Worm (Caenorhabditis elegans) whole organism, young adult: ENCODE results near the gene C32B5.6.
"Not testable (repeated sequence)": the region's sequence is repeated elsewhere in the genome, so short reads cannot be mapped to it uniquely, and the experiment has no call there.

ENCODE experiments used
- F22D6.2 ChIP-seq: sonication (generic microtip); optimal IDR thresholded peaks from 2 replicates; lab custom pipeline; 2016; ENCODE audit warnings: mild to moderate bottlenecking, missing genetic modification characterization, missing compliant biosample characterization
- F33H1.4 ChIP-seq: fragments of 200-800 bp; sonication (Bioruptor generic); IDR thresholded peaks from 2 replicates; pipeline ENCODE4 v1.3.6; 2022; ENCODE audit warnings: missing genetic modification reagents, missing genetic modification characterization, missing compliant biosample characterization
- F37B4.10 ChIP-seq: fragments of 200-800 bp; sonication (Bioruptor generic); IDR thresholded peaks from 2 replicates; pipeline ENCODE4 v1.3.6; 2022; ENCODE audit warnings: missing genetic modification characterization, missing compliant biosample characterization
- F55B11.4 ChIP-seq: sonication (generic microtip); optimal IDR thresholded peaks from 2 replicates; lab custom pipeline; 2016; ENCODE audit warnings: missing compliant biosample characterization, missing genetic modification characterization, borderline replicate concordance; ENCODE audit not compliant: insufficient read depth
- F57C9.4 ChIP-seq: sonication (generic microtip); optimal IDR thresholded peaks from 2 replicates; lab custom pipeline; 2017; ENCODE audit warnings: mild to moderate bottlenecking, missing genetic modification characterization, missing compliant biosample characterization
- T07F8.4 ChIP-seq: sonication (generic microtip); optimal IDR thresholded peaks from 2 replicates; lab custom pipeline; 2016; ENCODE audit warnings: mild to moderate bottlenecking, missing genetic modification characterization, moderate library complexity, missing compliant biosample characterization
- T26A5.8 ChIP-seq: sonication (generic microtip); optimal IDR thresholded peaks from 2 replicates; lab custom pipeline; 2016; ENCODE audit warnings: missing genetic modification characterization, missing compliant biosample characterization
- Y67H2A.10 ChIP-seq: fragments of 200-800 bp; sonication (Bioruptor generic); conservative IDR thresholded peaks from 2 replicates; pipeline ENCODE4 v1.3.6; 2022; ENCODE audit warnings: missing genetic modification reagents, missing genetic modification characterization, missing compliant biosample characterization
- ZK185.1 ChIP-seq: sonication (generic microtip); optimal IDR thresholded peaks from 2 replicates; lab custom pipeline; 2016; ENCODE audit warnings: mild to moderate bottlenecking, missing genetic modification characterization, missing compliant biosample characterization; ENCODE audit not compliant: poor library complexity, severe bottlenecking
- athp-1 ChIP-seq: sonication (generic microtip); optimal IDR thresholded peaks from 2 replicates; lab custom pipeline; 2017; ENCODE audit warnings: mild to moderate bottlenecking, missing genetic modification characterization, missing compliant biosample characterization
- ceh-79 ChIP-seq: sonication (generic microtip); optimal IDR thresholded peaks from 2 replicates; lab custom pipeline; 2017; ENCODE audit warnings: mild to moderate bottlenecking, missing genetic modification characterization, missing compliant biosample characterization
- ceh-91 ChIP-seq: fragments of 200-800 bp; sonication (Bioruptor generic); IDR thresholded peaks from 2 replicates; pipeline ENCODE4 v1.3.6; 2022; ENCODE audit warnings: missing genetic modification reagents, missing genetic modification characterization, missing compliant biosample characterization
- die-1 ChIP-seq: sonication (generic microtip); optimal IDR thresholded peaks from 2 replicates; lab custom pipeline; 2016; ENCODE audit warnings: missing genotype, mild to moderate bottlenecking, missing genetic modification characterization, missing compliant biosample characterization
- dpl-1 ChIP-seq: fragments of 150-350 bp; optimal IDR thresholded peaks from 2 replicates; lab custom pipeline; 2014; ENCODE audit warnings: missing biosample characterization, missing genetic modification reagents, missing genetic modification characterization
- egrh-3 ChIP-seq: fragments of 200-800 bp; sonication (Bioruptor generic); IDR thresholded peaks from 2 replicates; pipeline ENCODE4 v1.3.6; 2022; ENCODE audit warnings: missing genetic modification reagents, missing genetic modification characterization, missing compliant biosample characterization
- let-526 ChIP-seq: fragments of 200-800 bp; sonication (Bioruptor generic); IDR thresholded peaks from 2 replicates; pipeline ENCODE4 v1.3.6; 2022; ENCODE audit warnings: missing genetic modification reagents, missing genetic modification characterization, missing compliant biosample characterization
- let-607 ChIP-seq, 2 experiments: fragments of 200-800 bp in 1 of 2; sonication (Bioruptor generic) in 1 of 2; sonication (generic microtip) in 1 of 2; optimal IDR thresholded peaks; 2 replicates each; lab custom pipeline; 2016 to 2018; ENCODE audit warnings: mild to moderate bottlenecking in 2 of 2, missing compliant biosample characterization in 2 of 2, missing genetic modification characterization in 2 of 2, moderate library complexity in 2 of 2, missing genotype in 1 of 2
- lsl-1 ChIP-seq: fragments of 200-800 bp; sonication (Bioruptor generic); optimal IDR thresholded peaks from 2 replicates; lab custom pipeline; 2018; ENCODE audit warnings: mild to moderate bottlenecking, missing genetic modification characterization, moderate library complexity, missing compliant biosample characterization
- nfya-1 ChIP-seq: sonication (generic microtip); optimal IDR thresholded peaks from 2 replicates; lab custom pipeline; 2017; ENCODE audit warnings: antibody characterized with exemption, missing compliant biosample characterization, missing genetic modification characterization, borderline replicate concordance; ENCODE audit not compliant: insufficient read depth
- nhr-90 ChIP-seq: sonication (generic microtip); optimal IDR thresholded peaks from 2 replicates; lab custom pipeline; 2016; ENCODE audit warnings: missing genotype, mild to moderate bottlenecking, missing genetic modification characterization, missing compliant biosample characterization
- pha-4 ChIP-seq: fragments of 150-350 bp; sonication (generic microtip); optimal IDR thresholded peaks from 2 replicates; lab custom pipeline; 2014; ENCODE audit warnings: missing biosample characterization, missing genetic modification reagents, missing genetic modification characterization
- rcor-1 ChIP-seq: fragments of 200-800 bp; sonication (Bioruptor generic); IDR thresholded peaks from 2 replicates; pipeline ENCODE4 v1.3.6; 2022; ENCODE audit warnings: missing genetic modification reagents, missing genetic modification characterization, missing compliant biosample characterization
- rec-8 ChIP-seq, 2 experiments: sonication (generic microtip); optimal IDR thresholded peaks; 2 replicates each; lab custom pipeline; 2016; ENCODE audit warnings: mild to moderate bottlenecking in 2 of 2, missing genetic modification characterization in 2 of 2, missing genetic modification reagents in 2 of 2, missing genotype in 2 of 2, missing biosample characterization in 1 of 2, missing compliant biosample characterization in 1 of 2, moderate library complexity in 1 of 2
- sdz-38 ChIP-seq: sonication (generic microtip); optimal IDR thresholded peaks from 2 replicates; lab custom pipeline; 2016; ENCODE audit warnings: missing genotype, missing genetic modification characterization, missing compliant biosample characterization
- somi-1 ChIP-seq: fragments of 200-800 bp; sonication (Bioruptor generic); optimal IDR thresholded peaks from 2 replicates; lab custom pipeline; 2018; ENCODE audit warnings: mild to moderate bottlenecking, missing genetic modification characterization, missing compliant biosample characterization
- tbp1 ChIP-seq: fragments of 200-800 bp; sonication (Bioruptor generic); optimal IDR thresholded peaks from 2 replicates; lab custom pipeline; 2018; ENCODE audit warnings: mild to moderate bottlenecking, missing genetic modification characterization, missing compliant biosample characterization
- unc-62 ChIP-seq: fragments of 150-350 bp; optimal IDR thresholded peaks from 2 replicates; lab custom pipeline; 2014; ENCODE audit warnings: missing biosample characterization, missing genetic modification reagents, missing genetic modification characterization
- ztf-22 ChIP-seq: fragments of 200-800 bp; sonication (Bioruptor generic); optimal IDR thresholded peaks from 2 replicates; lab custom pipeline; 2018; ENCODE audit warnings: mild to moderate bottlenecking, missing genetic modification characterization, moderate library complexity, missing compliant biosample characterization

The C32B5.6 gene

DNA sequence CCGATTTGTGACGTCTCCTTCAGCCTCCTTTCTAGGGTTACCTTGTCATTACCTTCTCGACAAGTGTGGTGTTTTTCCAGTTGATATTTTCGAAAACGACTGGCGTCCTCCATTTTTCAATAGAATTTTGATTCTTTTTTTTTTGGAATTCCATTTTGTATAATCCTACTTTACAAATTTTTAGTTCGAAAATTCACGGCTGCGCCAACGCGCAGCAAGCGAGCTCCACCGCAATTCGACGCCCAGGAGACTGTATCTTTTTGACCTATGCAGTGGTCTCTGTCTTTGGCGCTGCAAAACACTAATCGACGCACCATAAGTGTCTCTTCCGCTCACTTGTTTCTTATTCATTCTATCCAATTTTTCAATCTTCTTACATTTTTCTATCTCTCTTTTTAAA is 23.1 kb downstream of the C32B5.6 start, which contains the start of gene fbxc-42:
TSS of gene fbxc-42 (plus strand) at position 301 of the 400 bp plus-strand sequence.
- no peak for TF ChIP-seq dpl-1 (GFP tag; lab: Kevin White, UChicago)

DNA sequence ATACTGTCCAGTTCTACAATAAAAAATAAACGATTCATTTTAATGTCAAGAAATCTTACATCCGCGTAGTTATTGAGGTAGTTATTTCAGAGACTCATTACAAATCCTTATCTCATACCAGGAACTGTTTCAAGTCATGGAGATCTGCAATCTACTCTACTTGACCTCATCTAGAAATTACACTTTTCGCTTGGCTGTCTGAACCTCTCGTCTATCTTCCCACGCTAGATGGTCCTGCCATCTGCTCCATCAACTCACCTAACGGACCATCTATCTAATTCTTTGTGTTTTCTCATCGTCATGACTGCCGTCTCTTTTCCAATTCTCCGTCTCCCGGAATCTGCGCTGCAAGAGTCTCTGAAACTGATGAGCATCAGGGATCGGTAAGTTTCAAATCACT is 26.0 kb downstream of the C32B5.6 start, which contains the start of gene F45D11.7:
TSS of gene F45D11.7 (plus strand) at position 301 of the 400 bp plus-strand sequence.
- not testable (repeated sequence) for TF ChIP-seq let-607 (tag; optimal IDR thresholded peaks at IDR 0.05; lab: Kevin White, UChicago); sdz-38 (tag; lab: Kevin White, UChicago); dpl-1 (GFP tag; lab: Kevin White, UChicago)

DNA sequence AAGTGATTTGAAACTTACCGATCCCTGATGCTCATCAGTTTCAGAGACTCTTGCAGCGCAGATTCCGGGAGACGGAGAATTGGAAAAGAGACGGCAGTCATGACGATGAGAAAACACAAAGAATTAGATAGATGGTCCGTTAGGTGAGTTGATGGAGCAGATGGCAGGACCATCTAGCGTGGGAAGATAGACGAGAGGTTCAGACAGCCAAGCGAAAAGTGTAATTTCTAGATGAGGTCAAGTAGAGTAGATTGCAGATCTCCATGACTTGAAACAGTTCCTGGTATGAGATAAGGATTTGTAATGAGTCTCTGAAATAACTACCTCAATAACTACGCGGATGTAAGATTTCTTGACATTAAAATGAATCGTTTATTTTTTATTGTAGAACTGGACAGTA is 27.9 kb downstream of the C32B5.6 start, which contains the start of gene F45D11.11:
TSS of gene F45D11.11 (minus strand) at position 101 of the 400 bp plus-strand sequence.
- TF ChIP-seq T07F8.4; T26A5.8; unc-62 (GFP tag; lab: Kevin White, UChicago): not testable (repeated sequence)
- TF ChIP-seq, all 124 proteins: peak for 0; not testable (repeated sequence) for 124

DNA sequence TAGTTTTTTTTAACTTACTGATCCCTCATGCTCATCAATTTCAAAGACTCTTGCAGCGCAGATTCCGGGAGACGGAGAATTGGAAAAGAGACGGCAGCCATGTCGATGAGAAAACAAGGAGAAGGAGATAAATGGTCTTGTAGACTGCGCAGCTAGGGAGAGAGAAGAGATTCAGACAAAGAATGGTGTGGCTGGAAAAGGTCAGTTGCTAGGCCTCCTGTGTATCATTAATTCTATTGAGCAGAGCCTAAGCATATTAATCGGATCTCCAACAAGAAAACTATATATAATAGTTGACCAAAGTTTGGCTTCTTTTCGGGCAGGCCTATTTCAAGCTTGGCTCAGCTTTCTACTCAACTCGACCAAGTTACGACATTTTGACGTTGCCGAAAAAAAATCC is 31.3 kb downstream of the C32B5.6 start, which contains the start of gene fbxb-29:
TSS of gene fbxb-29 (minus strand) at position 101 of the 400 bp plus-strand sequence.
- TF ChIP-seq die-1 (no peak), let-607 (tag; optimal IDR thresholded peaks at IDR 0.05; lab: Kevin White, UChicago) (no peak), let-526 (GFP tag; lab: Robert Waterston, UW) (no peak), ztf-22 (GFP tag; lab: Kevin White, UChicago) (no peak), pha-4 (tag; lab: Kevin White, UChicago) (no peak), lsl-1 (GFP tag; lab: Kevin White, UChicago) (no peak), somi-1 (GFP tag; lab: Kevin White, UChicago) (no peak), ceh-91 (GFP tag; lab: Robert Waterston, UW) (no peak), ZK185.1 (tag; lab: Kevin White, UChicago) (no peak), F22D6.2 (tag; lab: Kevin White, UChicago) (no peak), F57C9.4 (tag; lab: Kevin White, UChicago) (no peak), F55B11.4 (no peak), rec-8 (tag; optimal IDR thresholded peaks at IDR 0.05; lab: Kevin White, UChicago) (no peak), athp-1 (tag; lab: Kevin White, UChicago) (no peak), Y67H2A.10 (GFP tag; lab: Robert Waterston, UW) (no peak), ceh-79 (tag; lab: Kevin White, UChicago) (no peak), nfya-1 (tag; lab: Kevin White, UChicago) (no peak), nhr-90 (no peak), rcor-1 (GFP tag; lab: Robert Waterston, UW) (no peak), egrh-3 (no peak)

DNA sequence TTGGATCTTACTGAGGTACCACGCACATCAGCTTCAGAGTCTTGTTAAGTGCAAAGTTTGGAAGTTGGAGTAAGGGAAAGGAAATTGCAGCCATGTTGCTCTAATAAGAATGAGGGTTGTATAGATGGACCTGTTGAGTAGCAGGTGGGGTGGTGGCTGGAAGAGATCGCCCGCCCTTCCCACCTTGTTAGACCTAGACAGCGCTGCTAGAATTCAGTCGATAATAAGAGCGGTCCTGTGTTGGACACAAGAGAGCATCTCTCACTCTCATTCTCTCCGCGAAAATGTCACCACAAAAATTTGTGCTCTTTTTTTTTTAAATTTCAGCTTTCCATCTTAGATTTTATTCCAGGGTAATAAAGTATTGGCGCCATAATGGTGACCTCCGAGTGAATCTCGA is 33.1 kb downstream of the C32B5.6 start, which contains the start of the genes fbxb-30 and F45D11.5:
TSS of gene fbxb-30 (minus strand) at position 101 of the 400 bp plus-strand sequence.
TSS of gene F45D11.5 (plus strand) at position 352 of the 400 bp plus-strand sequence.
- TF ChIP-seq F37B4.10 = no peak

DNA sequence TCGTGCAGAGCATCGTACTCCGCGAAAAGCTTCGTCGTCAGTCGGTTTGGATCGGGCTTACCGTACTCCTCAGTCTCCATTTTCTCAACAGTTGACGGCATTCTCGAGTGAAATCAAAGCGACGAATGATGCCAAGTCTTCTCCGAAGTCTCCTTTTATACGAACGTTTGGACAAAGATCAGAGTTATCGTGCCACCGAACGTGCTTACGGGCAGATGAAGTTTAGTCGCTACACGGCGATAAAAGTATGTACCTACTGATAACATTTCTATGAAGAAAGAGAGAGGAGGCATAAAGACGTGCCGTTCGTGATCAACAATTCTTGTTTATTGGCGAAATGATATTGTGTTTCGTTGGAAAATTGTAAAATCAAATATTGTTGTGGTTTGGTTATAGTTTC is 38.2 kb downstream of the C32B5.6 start, which contains the start of gene F45D11.14:
TSS of gene F45D11.14 (minus strand) at position 101 of the 400 bp plus-strand sequence.
- not testable (repeated sequence) for TF ChIP-seq F33H1.4; unc-62 (GFP tag; lab: Kevin White, UChicago); tbp1
